Worm (Caenorhabditis elegans): Measurements from ENCODE around the gene ztf-1.

Gene ztf-1

DNA sequence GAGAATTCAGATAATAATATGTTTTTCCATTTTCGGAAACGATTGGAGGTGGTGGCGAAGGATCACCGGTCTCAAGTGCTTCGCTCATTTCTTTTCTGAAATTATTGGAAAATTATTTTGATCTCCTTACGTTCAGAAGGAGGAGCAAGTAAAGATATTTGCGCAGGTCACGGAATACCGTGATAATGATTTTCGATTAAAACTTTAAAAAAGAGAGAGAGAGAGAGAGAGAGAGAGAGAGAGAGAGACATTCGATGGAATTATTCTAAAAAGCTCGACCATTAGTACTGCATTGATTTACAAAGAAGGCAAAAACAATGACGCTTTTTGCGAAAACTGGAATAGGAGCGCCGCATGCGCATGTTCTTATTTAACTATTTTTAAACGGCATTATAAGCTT, at the start of gene ztf-1:
Gene ztf-1 (minus strand): TSS at position 101 of the 400 bp plus-strand sequence.
- no peak for TF ChIP-seq sem-2 (GFP tag; optimal IDR thresholded peaks at IDR 0.05)
- no peak for TF ChIP-seq lin-13 (tag; optimal IDR thresholded peaks at IDR 0.05)
- TF ChIP-seq blmp-1 (tag; optimal IDR thresholded peaks at IDR 0.05): no peak
- no peak for TF ChIP-seq nhr-12 (tag; optimal IDR thresholded peaks at IDR 0.05)
- no peak for TF ChIP-seq ceh-43 (GFP tag; optimal IDR thresholded peaks at IDR 0.05)
- TF ChIP-seq flh-1 (GFP tag; optimal IDR thresholded peaks at IDR 0.05): no peak
- TF ChIP-seq snpc-4 (tag; optimal IDR thresholded peaks at IDR 0.05): no peak
- no peak for TF ChIP-seq unc-39 (tag; optimal IDR thresholded peaks at IDR 0.05)
- TF ChIP-seq elt-3 (tag; optimal IDR thresholded peaks at IDR 0.05): no peak

DNA sequence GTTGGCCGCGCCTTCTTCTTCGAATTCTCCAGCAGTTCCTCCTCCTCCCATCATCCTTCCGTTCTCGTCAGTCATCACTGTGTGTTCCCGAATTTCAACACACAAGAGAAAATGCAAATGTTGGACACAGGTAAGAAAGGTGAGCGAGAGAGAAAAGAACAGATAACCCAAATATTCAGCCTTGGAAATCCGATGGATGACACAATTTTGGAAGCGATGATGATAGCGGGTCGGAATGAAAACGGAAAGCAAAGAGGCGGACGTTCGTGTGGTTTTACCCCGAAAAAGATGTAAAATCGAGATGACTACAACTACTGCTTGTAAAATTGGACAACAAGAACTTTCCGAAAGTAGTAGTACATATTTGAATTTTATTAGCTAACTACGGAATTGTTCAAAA, 47.7 kb upstream of the ztf-1 start:
- TF ChIP-seq bed-3 (GFP tag; optimal IDR thresholded peaks at IDR 0.05) (no peak), ham-2 (GFP tag; optimal IDR thresholded peaks at IDR 0.05) (peak; percentile 77), elt-1 (tag; optimal IDR thresholded peaks at IDR 0.05; ENCODE audit: borderline replicate concordance, insufficient read depth) (peak; percentile 26)

DNA sequence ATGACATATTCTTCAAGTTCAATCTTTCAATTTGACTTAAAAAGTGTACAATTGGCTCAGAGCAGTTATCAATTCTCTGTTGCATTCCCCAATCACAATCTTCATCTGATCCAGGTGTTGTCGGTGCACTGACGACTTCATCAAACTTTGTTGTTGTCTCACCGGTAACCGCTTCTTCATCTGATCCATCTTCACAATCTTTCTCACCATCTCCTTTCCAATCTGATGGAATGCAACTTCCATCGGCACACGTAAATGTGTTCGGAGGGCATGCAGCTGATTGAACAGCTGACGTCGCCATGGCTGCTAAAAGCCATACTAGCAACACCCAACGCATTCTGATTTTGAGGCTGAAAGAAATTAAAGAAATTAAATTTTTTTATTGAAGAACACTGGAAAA, 45.9 kb upstream of the ztf-1 start, which contains the start of gene F44E2.4:
Gene F44E2.4 (minus strand): TSS at position 350 of the 400 bp plus-strand sequence.
- no peak for TF ChIP-seq lin-32 (GFP tag; optimal IDR thresholded peaks at IDR 0.05)
- no peak for TF ChIP-seq bed-3 (GFP tag; optimal IDR thresholded peaks at IDR 0.05)
- no peak for TF ChIP-seq ceh-43 (GFP tag; optimal IDR thresholded peaks at IDR 0.05)
- no peak for TF ChIP-seq sptf-1 (tag; optimal IDR thresholded peaks at IDR 0.05)
- no peak for TF ChIP-seq snpc-4 (tag; optimal IDR thresholded peaks at IDR 0.05)
- no peak for TF ChIP-seq elt-3 (tag; optimal IDR thresholded peaks at IDR 0.05)
- TF ChIP-seq elt-1 (tag; optimal IDR thresholded peaks at IDR 0.05; ENCODE audit: borderline replicate concordance, insufficient read depth): peak; percentile 62
- no peak for TF ChIP-seq mls-2 (tag; optimal IDR thresholded peaks at IDR 0.05)
- peak; percentile 17 for TF ChIP-seq ham-2 (GFP tag; optimal IDR thresholded peaks at IDR 0.05)

DNA sequence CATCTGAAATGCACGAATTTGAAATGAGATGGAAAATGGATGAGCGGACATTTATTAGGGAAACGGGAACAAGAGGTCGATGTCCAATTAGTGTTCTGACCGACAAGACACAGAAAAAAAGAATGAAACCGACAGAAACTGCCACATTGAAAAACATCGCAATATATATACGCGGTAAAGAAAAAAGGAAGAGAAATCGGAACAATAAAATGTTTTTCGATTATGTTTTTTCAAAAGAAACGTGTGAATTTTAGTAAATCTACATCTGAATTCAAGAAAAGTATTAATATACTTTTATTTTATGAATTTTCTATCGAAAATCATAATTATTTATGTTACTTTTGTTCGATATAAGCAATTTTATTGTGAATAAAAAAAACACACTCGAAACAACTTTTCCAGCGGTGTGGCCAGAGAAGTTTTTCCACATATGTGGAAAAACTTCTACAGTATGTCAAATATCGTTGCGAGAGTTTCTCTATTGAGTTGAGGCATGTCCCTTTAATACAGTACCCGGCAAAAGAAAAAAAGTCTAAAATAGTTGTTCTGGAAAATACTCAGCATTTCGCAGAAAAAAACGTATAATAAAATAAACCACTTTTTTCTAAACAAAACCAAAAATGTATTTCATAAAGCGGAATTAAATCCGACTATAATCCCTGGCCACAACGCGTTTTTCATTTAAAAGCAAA, 39.1 kb upstream of the ztf-1 start, which contains the start of gene F44E2.10:
Gene F44E2.10 (minus strand): TSS at position 51 of the 692 bp plus-strand sequence.
- TF ChIP-seq lin-32 (GFP tag; optimal IDR thresholded peaks at IDR 0.05) (no peak), ham-2 (GFP tag; optimal IDR thresholded peaks at IDR 0.05) (no peak), nhr-12 (tag; optimal IDR thresholded peaks at IDR 0.05) (no peak)

DNA sequence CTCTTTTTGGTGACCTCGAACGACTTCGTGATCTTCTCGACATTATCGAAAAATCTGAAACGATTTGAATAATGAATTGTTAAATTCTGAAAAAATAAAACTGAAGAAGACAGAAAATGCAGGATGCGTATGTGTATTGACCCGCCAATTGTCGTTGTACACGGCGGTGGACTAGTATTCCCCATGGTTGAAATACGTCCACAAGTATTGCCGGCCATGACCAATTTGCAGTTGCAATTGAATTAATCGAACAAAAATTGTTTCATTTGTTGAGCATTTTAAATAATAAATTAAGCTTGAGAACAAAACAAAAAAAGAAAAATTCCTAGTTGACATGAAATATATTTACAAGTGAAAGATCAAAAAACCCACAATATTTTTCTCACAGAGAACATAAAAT, 37.1 kb upstream of the ztf-1 start, which contains the start of gene F44E2.3:
Gene F44E2.3 (minus strand): TSS at position 61 of the 400 bp plus-strand sequence.
- TF ChIP-seq hlh-1 (tag; optimal IDR thresholded peaks at IDR 0.05) (peak; percentile 12), unc-39 (tag; optimal IDR thresholded peaks at IDR 0.05) (no peak), ces-1 (GFP tag; optimal IDR thresholded peaks at IDR 0.05) (peak; percentile 93)

DNA sequence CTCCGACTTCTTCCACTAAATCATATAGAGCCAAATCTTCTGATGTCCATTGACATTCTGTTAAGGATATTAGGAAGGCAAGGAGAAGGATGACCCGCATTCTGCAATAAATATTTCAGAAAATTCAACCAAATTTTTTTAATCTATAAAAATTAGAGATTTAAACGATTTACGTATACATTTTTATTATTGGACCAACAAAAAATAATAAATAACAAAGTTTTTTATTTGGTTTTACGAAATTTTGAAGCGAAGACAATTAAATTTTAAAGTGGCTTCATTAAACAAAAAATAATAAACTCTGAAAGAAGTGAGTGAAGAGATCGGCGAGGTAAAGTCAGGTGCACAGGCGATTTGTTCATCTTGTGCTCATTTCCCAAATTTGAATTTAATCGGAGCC, 35.0 kb upstream of the ztf-1 start, which contains the start of gene F54F2.9:
Gene F54F2.9 (minus strand): TSS at position 101 of the 400 bp plus-strand sequence.
- TF ChIP-seq tbx-8 (GFP tag; optimal IDR thresholded peaks at IDR 0.05): no peak
- TF ChIP-seq nhr-237 (tag; optimal IDR thresholded peaks at IDR 0.05): no peak
- TF ChIP-seq drap-1 (GFP tag; optimal IDR thresholded peaks at IDR 0.05): no peak
- TF ChIP-seq snpc-4 (tag; optimal IDR thresholded peaks at IDR 0.05): no peak
- TF ChIP-seq lsy-2 (tag; optimal IDR thresholded peaks at IDR 0.05): no peak

DNA sequence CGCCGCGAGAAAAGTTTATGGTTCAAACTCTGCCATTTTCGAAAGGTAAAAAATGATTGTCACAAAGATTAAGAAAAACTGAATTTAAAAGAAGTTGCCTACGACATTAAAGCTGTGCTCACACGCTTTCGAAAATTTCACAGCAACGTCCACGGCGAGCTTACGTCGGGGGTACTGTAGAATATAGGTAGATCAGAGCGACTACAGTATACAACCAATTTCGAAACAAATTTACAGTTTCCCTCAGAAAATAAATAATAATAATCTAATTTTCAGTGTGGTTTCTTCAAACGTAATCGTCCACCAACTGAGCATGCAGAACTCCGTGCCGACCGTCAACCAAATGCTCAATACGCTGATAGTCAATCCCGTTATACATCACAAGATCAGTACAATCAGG, 32.4 kb upstream of the ztf-1 start:
- no peak for TF ChIP-seq mls-2 (tag; optimal IDR thresholded peaks at IDR 0.05)
- TF ChIP-seq sptf-1 (tag; optimal IDR thresholded peaks at IDR 0.05): no peak
- TF ChIP-seq lsy-2 (tag; optimal IDR thresholded peaks at IDR 0.05): no peak
- TF ChIP-seq ceh-43 (GFP tag; optimal IDR thresholded peaks at IDR 0.05): no peak
- no peak for TF ChIP-seq nhr-2 (tag; optimal IDR thresholded peaks at IDR 0.05)
- no peak for TF ChIP-seq M03D4.4 (tag; optimal IDR thresholded peaks at IDR 0.05)
- TF ChIP-seq nhr-237 (tag; optimal IDR thresholded peaks at IDR 0.05): no peak
- no peak for TF ChIP-seq unc-62 (GFP tag; optimal IDR thresholded peaks at IDR 0.05)
- no peak for TF ChIP-seq ceh-39 (tag; optimal IDR thresholded peaks at IDR 0.05)
- no peak for TF ChIP-seq sem-2 (GFP tag; optimal IDR thresholded peaks at IDR 0.05)
- no peak for TF ChIP-seq ceh-83 (GFP tag; optimal IDR thresholded peaks at IDR 0.05)
- TF ChIP-seq cnd-1 (tag; optimal IDR thresholded peaks at IDR 0.05): no peak
- no peak for TF ChIP-seq nhr-76 (tag; optimal IDR thresholded peaks at IDR 0.05)
- no peak for TF ChIP-seq snpc-4 (tag; optimal IDR thresholded peaks at IDR 0.05)
- TF ChIP-seq ham-2 (GFP tag; optimal IDR thresholded peaks at IDR 0.05): no peak
- TF ChIP-seq bed-3 (GFP tag; optimal IDR thresholded peaks at IDR 0.05): no peak
- TF ChIP-seq lin-13 (tag; optimal IDR thresholded peaks at IDR 0.05): no peak
- TF ChIP-seq flh-1 (GFP tag; optimal IDR thresholded peaks at IDR 0.05): no peak

Data from whole organism, mixed stage, embryonic.